Fruit fly (Drosophila melanogaster) whole organism, embryonic: ENCODE measurements around the gene CG34291.

Experiments used
- Bgb ChIP-seq: fragments of 200-800 bp; sonication (Bioruptor generic); IDR thresholded peaks from 2 replicates; pipeline ENCODE4 v1.3.6; 2022; ENCODE audit warnings: missing biosample characterization, missing genetic modification characterization; ENCODE audit not compliant: partially characterized antibody
- CG10565 ChIP-seq: fragments of 200-800 bp; sonication (Bioruptor generic); optimal IDR thresholded peaks from 3 replicates; lab custom pipeline; 2016; ENCODE audit warnings: missing biosample characterization, mild to moderate bottlenecking, missing genetic modification characterization
- CG11504 ChIP-seq: fragments of 200-800 bp; sonication (Bioruptor generic); optimal IDR thresholded peaks from 3 replicates; lab custom pipeline; 2019; ENCODE audit warnings: missing biosample characterization, mild to moderate bottlenecking, missing genetic modification characterization, moderate library complexity
- CG12659 ChIP-seq: fragments of 200-800 bp; sonication (Bioruptor generic); optimal IDR thresholded peaks from 3 replicates; lab custom pipeline; 2017; ENCODE audit warnings: mild to moderate bottlenecking, missing biosample characterization, missing genetic modification reagents, missing genetic modification characterization
- CG13296 ChIP-seq: fragments of 200-800 bp; sonication (Bioruptor generic); optimal IDR thresholded peaks from 3 replicates; lab custom pipeline; 2018; ENCODE audit warnings: missing biosample characterization, mild to moderate bottlenecking, missing genetic modification characterization
- CG6854 ChIP-seq: fragments of 200-800 bp; sonication (Bioruptor generic); optimal IDR thresholded peaks from 3 replicates; lab custom pipeline; 2017; ENCODE audit warnings: missing biosample characterization, mild to moderate bottlenecking, missing genetic modification characterization
- CG7372 ChIP-seq: fragments of 200-800 bp; sonication (Bioruptor generic); IDR thresholded peaks from 2 replicates; pipeline ENCODE4 v1.3.6; 2022; ENCODE audit warnings: missing biosample characterization, missing genetic modification characterization
- Fer1 ChIP-seq: fragments of 200-800 bp; sonication (Bioruptor generic); optimal IDR thresholded peaks from 2 replicates; lab custom pipeline; 2017; ENCODE audit warnings: missing biosample characterization, mild to moderate bottlenecking, missing genetic modification characterization
- Hmr ChIP-seq: fragments of 200-800 bp; sonication (Bioruptor generic); optimal IDR thresholded peaks from 3 replicates; lab custom pipeline; 2017; ENCODE audit warnings: mild to moderate bottlenecking, missing biosample characterization, missing genetic modification reagents, missing genetic modification characterization
- hth ChIP-seq: fragments of >200 bp; optimal IDR thresholded peaks from 2 replicates; lab custom pipeline; 2017; ENCODE audit warnings: inconsistent platforms
- onecut ChIP-seq: fragments of 200-800 bp; sonication (Bioruptor generic); IDR thresholded peaks from 2 replicates; pipeline ENCODE4 v1.3.6; 2022; ENCODE audit warnings: missing biosample characterization, missing genetic modification characterization

DNA sequence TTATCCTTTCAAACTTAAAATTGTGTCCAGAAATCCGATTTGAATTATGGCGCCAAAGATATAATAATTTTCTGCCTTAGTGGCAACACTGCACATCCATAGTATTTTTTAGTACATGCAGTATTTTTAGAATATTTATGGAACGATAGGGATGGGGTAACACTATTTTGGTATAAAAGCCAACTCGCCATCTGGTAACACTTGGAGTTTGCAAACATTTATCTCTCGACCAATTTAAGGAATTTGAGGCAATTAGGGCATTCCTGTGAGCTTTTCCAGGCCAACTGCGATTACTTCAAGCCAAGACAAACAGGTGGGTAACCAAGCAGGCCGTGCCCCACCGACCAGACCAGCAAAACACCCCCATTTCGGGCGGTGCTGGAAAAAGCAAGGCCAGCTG is 26.8 kb upstream of the CG34291 start, which contains the start of gene CG5447:
- TF ChIP-seq CG10565 (GFP tag; lab: Kevin White, UChicago): no peak
- TF ChIP-seq onecut: no peak
- TF ChIP-seq CG11504 (tag; lab: Kevin White, UChicago): no peak
- TF ChIP-seq CG13296 (GFP tag; lab: Kevin White, UChicago): no peak
- no peak for TF ChIP-seq Hmr (GFP tag; lab: Kevin White, UChicago)
- TF ChIP-seq CG7372 (GFP tag; lab: Robert Waterston, UW): no peak
- no peak for TF ChIP-seq hth (lab: Kevin White, UChicago)
- no peak for TF ChIP-seq CG6854 (GFP tag; lab: Kevin White, UChicago)
- TF ChIP-seq Fer1 (GFP tag; lab: Kevin White, UChicago): no peak
- no peak for TF ChIP-seq Bgb (GFP tag; lab: Robert Waterston, UW)
- no peak for TF ChIP-seq CG12659 (GFP tag; lab: Kevin White, UChicago)
